Worm (Caenorhabditis elegans): ENCODE results near the gene elt-6.

- TF ChIP-seq ztf-29 (GFP tag; IDR thresholded peaks at IDR 0.05) (no peak), T22C8.4 (GFP tag; IDR thresholded peaks at IDR 0.05) (no peak), tab-1 (GFP tag; IDR thresholded peaks at IDR 0.05) (no peak), flt-1 (GFP tag; IDR thresholded peaks at IDR 0.05) (peak; percentile 43; the same call in 1 of the 2 replicates), med-1 (GFP tag; optimal IDR thresholded peaks at IDR 0.05; ENCODE audit: insufficient read depth) (no peak), ref-1 (GFP tag; conservative IDR thresholded peaks at IDR 0.05) (no peak), klf-2 (GFP tag; conservative IDR thresholded peaks at IDR 0.05) (no peak), cog-1 (tag; optimal IDR thresholded peaks at IDR 0.05) (no peak), ztf-23 (GFP tag; IDR thresholded peaks at IDR 0.05) (no peak)
Observed at ce11 chrIV:1916247-1916646, 1.5 kb upstream of the elt-6 start.

Measured in whole organism, midembryonic.